Fruit fly (Drosophila melanogaster): ENCODE data around the gene Ssl1.
A peak's percentile ranks its signal among the peaks of the same experiment; 100 is the strongest.

The Ssl1 gene

dm6 chr3L:22868070-22868469, 10.8 kb upstream of the Ssl1 start, which contains the start of gene EMC4 (continued):
- peak; percentile 76 for TF ChIP-seq bbx (GFP tag; IDR thresholded peaks at IDR 0.05; ENCODE audit: partially characterized antibody)
- peak; percentile 36; the same call in 2 of the 3 replicates for TF ChIP-seq CG11456 (GFP tag; IDR thresholded peaks at IDR 0.05)
- peak; percentile 15 for TF ChIP-seq PHDP (tag; optimal IDR thresholded peaks at IDR 0.05)
- TF ChIP-seq CG3407 (GFP tag; optimal IDR thresholded peaks at IDR 0.05): no peak
- TF ChIP-seq HmgZ (tag; optimal IDR thresholded peaks at IDR 0.05): peak; percentile 77
- peak; percentile 30 for TF ChIP-seq CG12769 (tag; optimal IDR thresholded peaks at IDR 0.05)
- peak; percentile 74 for TF ChIP-seq vvl (GFP tag; IDR thresholded peaks at IDR 0.05)
- TF ChIP-seq H15 (GFP tag; IDR thresholded peaks at IDR 0.05): no peak
- TF ChIP-seq CG18476 (GFP tag; optimal IDR thresholded peaks at IDR 0.05): peak; percentile 28
- TF ChIP-seq repo (GFP tag; optimal IDR thresholded peaks at IDR 0.05): peak; percentile 11
- TF ChIP-seq CG32767 (GFP tag; IDR thresholded peaks at IDR 0.05): 0 out of 2 replicates have a peak, but pooled peaks have one; percentile 14
- no peak for TF ChIP-seq ase (GFP tag; IDR thresholded peaks at IDR 0.05)
- TF ChIP-seq CG13287 (GFP tag; IDR thresholded peaks at IDR 0.05; ENCODE audit: partially characterized antibody): peak; percentile 80
- TF ChIP-seq CG17186 (GFP tag; optimal IDR thresholded peaks at IDR 0.05): peak; percentile 48
- no peak for TF ChIP-seq CG8290 (GFP tag; optimal IDR thresholded peaks at IDR 0.05)
- TF ChIP-seq CG8290 (tag; optimal IDR thresholded peaks at IDR 0.05): peak in 1 of 2 experiments; percentile 73
- peak; percentile 66 for TF ChIP-seq sna (GFP tag; IDR thresholded peaks at IDR 0.05; ENCODE audit: partially characterized antibody)
- peak; percentile 10 for TF ChIP-seq CG10147 (GFP tag; optimal IDR thresholded peaks at IDR 0.05)
- peak; percentile 37 for TF ChIP-seq ERR (GFP tag; optimal IDR thresholded peaks at IDR 0.05)
- TF ChIP-seq lab (GFP tag; optimal IDR thresholded peaks at IDR 0.05): peak; percentile 46
- TF ChIP-seq CG4424 (GFP tag; optimal IDR thresholded peaks at IDR 0.05): peak; percentile 22
- TF ChIP-seq HLH4C (GFP tag; IDR thresholded peaks at IDR 0.05; ENCODE audit: partially characterized antibody): peak; percentile 72
- TF ChIP-seq tin (GFP tag; optimal IDR thresholded peaks at IDR 0.05): peak; percentile 51
- TF ChIP-seq CTCF (GFP tag; optimal IDR thresholded peaks at IDR 0.05): peak; percentile 14
- TF ChIP-seq Hr3 (GFP tag; optimal IDR thresholded peaks at IDR 0.05): peak; percentile 28
- peak; percentile 44; the same call in 1 of the 2 replicates for TF ChIP-seq CG42726 (GFP tag; IDR thresholded peaks at IDR 0.05; ENCODE audit: partially characterized antibody)
- TF ChIP-seq HHEX (GFP tag; optimal IDR thresholded peaks at IDR 0.05): peak; percentile 7
- no peak for TF ChIP-seq ab (GFP tag; optimal IDR thresholded peaks at IDR 0.05)
- TF ChIP-seq CG30403 (GFP tag; optimal IDR thresholded peaks at IDR 0.05): peak; percentile 48
- TF ChIP-seq CG3726 (GFP tag; IDR thresholded peaks at IDR 0.05): no peak
- peak; percentile 40 for TF ChIP-seq CG7839 (tag; optimal IDR thresholded peaks at IDR 0.05)
- TF ChIP-seq nerfin-2 (GFP tag; IDR thresholded peaks at IDR 0.05; ENCODE audit: partially characterized antibody): peak; percentile 40; the same call in 1 of the 2 replicates
- no peak for TF ChIP-seq CG6654 (GFP tag; optimal IDR thresholded peaks at IDR 0.05)
- peak; percentile 53 for TF ChIP-seq CG34376 (GFP tag; optimal IDR thresholded peaks at IDR 0.05)
- TF ChIP-seq ATbp (GFP tag; optimal IDR thresholded peaks at IDR 0.05): no peak
- TF ChIP-seq Sry-δ (GFP tag; optimal IDR thresholded peaks at IDR 0.05): peak; percentile 76
- TF ChIP-seq corto (GFP tag; optimal IDR thresholded peaks at IDR 0.05): peak; percentile 54
- TF ChIP-seq CG14014 (GFP tag; IDR thresholded peaks at IDR 0.05): peak; percentile 44; the same call in 1 of the 2 replicates
- TF ChIP-seq NfI (GFP tag; optimal IDR thresholded peaks at IDR 0.05): peak; percentile 52
- TF ChIP-seq fu2 (GFP tag; optimal IDR thresholded peaks at IDR 0.05): peak; percentile 30
- TF ChIP-seq CG11247 (GFP tag; IDR thresholded peaks at IDR 0.05): peak; percentile 15; the same call in 1 of the 2 replicates
- peak; percentile 61; the same call in 1 of the 3 replicates for TF ChIP-seq ci (GFP tag; IDR thresholded peaks at IDR 0.05)
- TF ChIP-seq Hmr (GFP tag; optimal IDR thresholded peaks at IDR 0.05): peak; percentile 29
- peak; percentile 15 for TF ChIP-seq az2 (GFP tag; optimal IDR thresholded peaks at IDR 0.05)
- TF ChIP-seq Ravus (GFP tag; IDR thresholded peaks at IDR 0.05): no peak
- no peak for TF ChIP-seq CG33557 (GFP tag; optimal IDR thresholded peaks at IDR 0.05)
- peak; percentile 44 for TF ChIP-seq CG7987 (GFP tag; optimal IDR thresholded peaks at IDR 0.05)
- peak; percentile 84 for TF ChIP-seq sens (GFP tag)
- no peak for TF ChIP-seq CrebB (tag; optimal IDR thresholded peaks at IDR 0.05)
- TF ChIP-seq fd96Cb (tag; optimal IDR thresholded peaks at IDR 0.05): no peak
